Worm (Caenorhabditis elegans) whole organism, L3 larva: ENCODE data around the gene B0563.7.

Experiments used
- R02D3.7 ChIP-seq: fragments of 150-350 bp; optimal IDR thresholded peaks from 2 replicates; lab custom pipeline; 2014; ENCODE audit warnings: missing biosample characterization, missing genetic modification characterization
- ZK546.5 ChIP-seq: sonication (generic microtip); optimal IDR thresholded peaks from 2 replicates; lab custom pipeline; 2017; ENCODE audit warnings: missing biosample characterization, missing genetic modification characterization
- aly-2 ChIP-seq: fragments of 150-350 bp; optimal IDR thresholded peaks from 2 replicates; lab custom pipeline; 2014; ENCODE audit warnings: missing biosample characterization, missing genetic modification characterization
- ama-1 ChIP-seq: fragments of 150-350 bp; optimal IDR thresholded peaks from 2 replicates; lab custom pipeline; 2018
- ceh-16 ChIP-seq: sonication (generic microtip); optimal IDR thresholded peaks from 2 replicates; lab custom pipeline; 2017; ENCODE audit warnings: missing biosample characterization, missing genetic modification characterization
- ceh-28 ChIP-seq: fragments of 150-350 bp; optimal IDR thresholded peaks from 2 replicates; lab custom pipeline; 2014; ENCODE audit warnings: missing biosample characterization, missing genetic modification reagents, missing genetic modification characterization
- ceh-82 ChIP-seq: fragments of 150-350 bp; optimal IDR thresholded peaks from 2 replicates; lab custom pipeline; 2014; ENCODE audit warnings: missing biosample characterization, missing genetic modification characterization
- ceh-9 ChIP-seq: sonication (generic microtip); optimal IDR thresholded peaks from 2 replicates; lab custom pipeline; 2018; ENCODE audit warnings: missing biosample characterization, missing genetic modification characterization
- daf-12 ChIP-seq: fragments of 150-350 bp; optimal IDR thresholded peaks from 2 replicates; lab custom pipeline; 2014; ENCODE audit warnings: missing biosample characterization, missing genetic modification reagents, missing genetic modification characterization
- egl-27 ChIP-seq: sonication (generic microtip); optimal IDR thresholded peaks from 4 replicates; lab custom pipeline; 2017; ENCODE audit warnings: missing biosample characterization, missing genetic modification reagents, missing genetic modification characterization
- egl-5 ChIP-seq: fragments of 150-350 bp; optimal IDR thresholded peaks from 2 replicates; lab custom pipeline; 2017; ENCODE audit warnings: missing biosample characterization, missing genetic modification reagents, missing genetic modification characterization, inconsistent platforms
- elt-1 ChIP-seq: fragments of 150-350 bp; optimal IDR thresholded peaks from 2 replicates; lab custom pipeline; 2014; ENCODE audit warnings: missing biosample characterization, missing genetic modification characterization
- elt-2 ChIP-seq: sonication (generic microtip); optimal IDR thresholded peaks from 2 replicates; lab custom pipeline; 2016; ENCODE audit warnings: missing genetic modification reagents, mild to moderate bottlenecking, missing genetic modification characterization, missing compliant biosample characterization
- elt-3 ChIP-seq, 3 experiments: fragments of 150-350 bp in 1 of 3; sonication (generic microtip) in 2 of 3; optimal IDR thresholded peaks; 2 replicates in 2 of 3; 4 replicates in 1 of 3; lab custom pipeline; 2014 to 2017; ENCODE audit warnings: missing biosample characterization in 3 of 3, missing genetic modification characterization in 3 of 3
- eor-1 ChIP-seq, 2 experiments: fragments of 150-350 bp; optimal IDR thresholded peaks; 2 replicates each; lab custom pipeline; 2014 to 2018; ENCODE audit warnings: missing biosample characterization in 2 of 2, missing genetic modification characterization in 2 of 2
- fkh-10 ChIP-seq: sonication (generic microtip); optimal IDR thresholded peaks from 2 replicates; lab custom pipeline; 2017; ENCODE audit warnings: missing biosample characterization, missing genetic modification reagents, missing genetic modification characterization
- fkh-2 ChIP-seq: fragments of 150-350 bp; optimal IDR thresholded peaks from 2 replicates; lab custom pipeline; 2014; ENCODE audit warnings: missing biosample characterization, missing genetic modification reagents, missing genetic modification characterization
- fos-1 ChIP-seq: fragments of 150-350 bp; optimal IDR thresholded peaks from 2 replicates; lab custom pipeline; 2014; ENCODE audit warnings: missing biosample characterization, missing genetic modification characterization
- hmg-11 ChIP-seq: sonication (generic microtip); optimal IDR thresholded peaks from 2 replicates; lab custom pipeline; 2016; ENCODE audit warnings: missing genetic modification characterization, missing compliant biosample characterization
- jun-1 ChIP-seq: fragments of 150-350 bp; optimal IDR thresholded peaks from 2 replicates; lab custom pipeline; 2014; ENCODE audit warnings: missing biosample characterization, missing genetic modification reagents, missing genetic modification characterization
- lin-15B ChIP-seq: fragments of 150-350 bp; optimal IDR thresholded peaks from 2 replicates; lab custom pipeline; 2014; ENCODE audit warnings: missing biosample characterization, missing genetic modification characterization
- lin-39 ChIP-seq: fragments of 150-350 bp; optimal IDR thresholded peaks from 2 replicates; lab custom pipeline; 2018; ENCODE audit warnings: missing biosample characterization, missing genetic modification reagents, missing genetic modification characterization
- lsy-12 ChIP-seq: sonication (generic microtip); optimal IDR thresholded peaks from 2 replicates; lab custom pipeline; 2016; ENCODE audit warnings: mild to moderate bottlenecking, missing genetic modification characterization, missing compliant biosample characterization
- mdl-1 ChIP-seq: fragments of 150-350 bp; optimal IDR thresholded peaks from 2 replicates; lab custom pipeline; 2014; ENCODE audit warnings: missing biosample characterization, missing genetic modification characterization
- mml-1 ChIP-seq: fragments of 150-350 bp; sonication (generic microtip); optimal IDR thresholded peaks from 3 replicates; lab custom pipeline; 2014; ENCODE audit warnings: missing biosample characterization, missing genetic modification characterization
- nfya-1 ChIP-seq: sonication (generic microtip); optimal IDR thresholded peaks from 2 replicates; lab custom pipeline; 2017; ENCODE audit warnings: missing genetic modification characterization, mild to moderate bottlenecking, missing compliant biosample characterization, antibody characterized with exemption, moderate library complexity; ENCODE audit not compliant: insufficient read depth
- nhr-11 ChIP-seq: fragments of 150-350 bp; optimal IDR thresholded peaks from 2 replicates; lab custom pipeline; 2014; ENCODE audit warnings: missing biosample characterization, missing genetic modification characterization
- nhr-12 ChIP-seq: fragments of 150-350 bp; optimal IDR thresholded peaks from 2 replicates; lab custom pipeline; 2014; ENCODE audit warnings: missing biosample characterization, missing genetic modification characterization
- nhr-23 ChIP-seq: fragments of 150-350 bp; optimal IDR thresholded peaks from 2 replicates; lab custom pipeline; 2014; ENCODE audit warnings: missing biosample characterization, missing genetic modification reagents, missing genetic modification characterization
- nhr-237 ChIP-seq: fragments of 150-350 bp; optimal IDR thresholded peaks from 2 replicates; lab custom pipeline; 2014; ENCODE audit warnings: missing biosample characterization, missing genetic modification characterization
- nhr-25 ChIP-seq: sonication (generic microtip); optimal IDR thresholded peaks from 2 replicates; lab custom pipeline; 2017; ENCODE audit warnings: missing biosample characterization, missing genetic modification characterization
- nhr-28 ChIP-seq: fragments of 150-350 bp; optimal IDR thresholded peaks from 2 replicates; lab custom pipeline; 2014; ENCODE audit warnings: missing biosample characterization, missing genetic modification characterization
- nhr-43 ChIP-seq: sonication (generic microtip); optimal IDR thresholded peaks from 2 replicates; lab custom pipeline; 2016; ENCODE audit warnings: mild to moderate bottlenecking, missing genetic modification characterization, missing compliant biosample characterization; ENCODE audit not compliant: poor library complexity, severe bottlenecking
- nhr-67 ChIP-seq: fragments of 150-350 bp; optimal IDR thresholded peaks from 2 replicates; lab custom pipeline; 2014; ENCODE audit warnings: missing biosample characterization, missing genetic modification characterization
- nhr-76 ChIP-seq: fragments of 150-350 bp; sonication (generic microtip); optimal IDR thresholded peaks from 5 replicates; lab custom pipeline; 2014; ENCODE audit warnings: missing biosample characterization, missing genetic modification characterization
- nhr-77 ChIP-seq: fragments of 150-350 bp; optimal IDR thresholded peaks from 2 replicates; lab custom pipeline; 2014; ENCODE audit warnings: missing biosample characterization, missing genetic modification characterization
- pha-4 ChIP-seq: fragments of 150-350 bp; optimal IDR thresholded peaks from 2 replicates; lab custom pipeline; 2014; ENCODE audit warnings: missing biosample characterization, missing genetic modification reagents, missing genetic modification characterization
- pqm-1 ChIP-seq: fragments of 150-350 bp; optimal IDR thresholded peaks from 2 replicates; lab custom pipeline; 2017; ENCODE audit warnings: missing biosample characterization, missing genetic modification characterization, inconsistent platforms
- sea-2 ChIP-seq: fragments of 150-350 bp; sonication (generic microtip); optimal IDR thresholded peaks from 4 replicates; lab custom pipeline; 2014; ENCODE audit warnings: missing biosample characterization, missing genetic modification reagents, missing genetic modification characterization
- skn-1 ChIP-seq: fragments of 150-350 bp; optimal IDR thresholded peaks from 2 replicates; lab custom pipeline; 2014; ENCODE audit warnings: missing biosample characterization, missing genetic modification characterization
- snpc-4 ChIP-seq: fragments of 150-350 bp; optimal IDR thresholded peaks from 2 replicates; lab custom pipeline; 2014; ENCODE audit warnings: missing biosample characterization, missing genetic modification characterization
- tbx-2 ChIP-seq: sonication (generic microtip); optimal IDR thresholded peaks from 2 replicates; lab custom pipeline; 2016; ENCODE audit warnings: mild to moderate bottlenecking, missing genetic modification characterization, missing compliant biosample characterization
- unc-39 ChIP-seq: sonication (generic microtip); optimal IDR thresholded peaks from 4 replicates; lab custom pipeline; 2017; ENCODE audit warnings: missing biosample characterization, missing genetic modification characterization
- unc-62 ChIP-seq: fragments of 150-350 bp; sonication (generic microtip); optimal IDR thresholded peaks from 4 replicates; lab custom pipeline; 2014; ENCODE audit warnings: missing biosample characterization, missing genetic modification reagents, missing genetic modification characterization
- zag-1 ChIP-seq: fragments of 150-350 bp; optimal IDR thresholded peaks from 2 replicates; lab custom pipeline; 2014; ENCODE audit warnings: missing biosample characterization, missing genetic modification characterization
- ztf-11 ChIP-seq: fragments of 150-350 bp; optimal IDR thresholded peaks from 2 replicates; lab custom pipeline; 2014; ENCODE audit warnings: missing biosample characterization, missing genetic modification characterization
- ztf-4 ChIP-seq: fragments of 150-350 bp; optimal IDR thresholded peaks from 2 replicates; lab custom pipeline; 2014; ENCODE audit warnings: missing biosample characterization, missing genetic modification characterization

The B0563.7 gene

ce11 chrX:9150269-9150744, 3.8 kb downstream of the B0563.7 start, which contains the start of gene tmbi-4:
Gene tmbi-4, plus strand, starts transcription at chrX:9150694.
- no peak for TF ChIP-seq ama-1
- no peak for TF ChIP-seq egl-27
- no peak for TF ChIP-seq ztf-4 (tag; lab: Kevin White, UChicago)
- no peak for TF ChIP-seq nhr-28 (tag; lab: Kevin White, UChicago)
- TF ChIP-seq lsy-12 (tag; lab: Kevin White, UChicago) = no peak
- peak; percentile 29 for TF ChIP-seq elt-1 (tag; lab: Kevin White, UChicago)
- no peak for TF ChIP-seq ceh-16
- peak; percentile 72 for TF ChIP-seq egl-5 (tag; lab: Kevin White, UChicago)
- no peak for TF ChIP-seq nhr-77 (tag; lab: Kevin White, UChicago)
- TF ChIP-seq nhr-12 (tag; lab: Kevin White, UChicago) = no peak
- no peak for TF ChIP-seq aly-2 (tag; lab: Kevin White, UChicago)
- TF ChIP-seq fos-1 (tag; lab: Kevin White, UChicago) = no peak
- no peak for TF ChIP-seq fkh-2 (tag; lab: Kevin White, UChicago)
- TF ChIP-seq nhr-11 (tag; lab: Kevin White, UChicago) = no peak
- no peak for TF ChIP-seq ztf-11
- TF ChIP-seq pha-4 = peak; percentile 80
- peak; percentile 48 for TF ChIP-seq lin-39 (tag; lab: Kevin White, UChicago)
- peak; percentile 67 for TF ChIP-seq nfya-1
- TF ChIP-seq ZK546.5 (tag; lab: Kevin White, UChicago) = no peak
- no peak for TF ChIP-seq elt-2
- TF ChIP-seq eor-1 (tag; optimal IDR thresholded peaks at IDR 0.05; lab: Kevin White, UChicago) = no peak
- peak; percentile 60 for TF ChIP-seq nhr-25 (tag; lab: Kevin White, UChicago)
- no peak for TF ChIP-seq unc-62 (GFP tag; lab: Kevin White, UChicago)
- no peak for TF ChIP-seq sea-2 (GFP tag; lab: Kevin White, UChicago)
- no peak for TF ChIP-seq nhr-67 (tag; lab: Kevin White, UChicago)
- no peak for TF ChIP-seq R02D3.7 (tag; lab: Kevin White, UChicago)
- peak; percentile 22 for TF ChIP-seq snpc-4 (tag; lab: Kevin White, UChicago)
- TF ChIP-seq mml-1 (tag; lab: Kevin White, UChicago) = no peak
- peak; percentile 34 for TF ChIP-seq jun-1 (tag; lab: Kevin White, UChicago)
- TF ChIP-seq nhr-76 (tag; lab: Kevin White, UChicago) = no peak
- TF ChIP-seq nhr-23 (tag; lab: Kevin White, UChicago) = peak; percentile 38
- no peak for TF ChIP-seq nhr-237 (tag; lab: Kevin White, UChicago)
- no peak for TF ChIP-seq zag-1 (tag; lab: Kevin White, UChicago)
- no peak for TF ChIP-seq mdl-1 (tag; lab: Kevin White, UChicago)
- no peak for TF ChIP-seq tbx-2 (tag; lab: Kevin White, UChicago)
- no peak for TF ChIP-seq ceh-9 (tag; lab: Kevin White, UChicago)
- TF ChIP-seq fkh-10 (GFP tag; lab: Kevin White, UChicago) = peak; percentile 50
- peak; percentile 38 for TF ChIP-seq pqm-1 (tag; lab: Kevin White, UChicago)
- TF ChIP-seq hmg-11 (tag; lab: Kevin White, UChicago) = peak; percentile 61
- no peak for TF ChIP-seq ceh-82 (tag; lab: Kevin White, UChicago)
- TF ChIP-seq daf-12 (tag; lab: Kevin White, UChicago) = no peak
- TF ChIP-seq unc-39 = no peak
- no peak for TF ChIP-seq elt-3 (tag; optimal IDR thresholded peaks at IDR 0.05; lab: Kevin White, UChicago)
- no peak for TF ChIP-seq nhr-43
- peak; percentile 55 for TF ChIP-seq lin-15B
- TF ChIP-seq ceh-28 (tag; lab: Kevin White, UChicago) = peak; percentile 44
- TF ChIP-seq skn-1 (tag; lab: Kevin White, UChicago) = peak; percentile 72
